Worm (Caenorhabditis elegans): ENCODE data around the gene F25E5.2.

Gene F25E5.2

DNA sequence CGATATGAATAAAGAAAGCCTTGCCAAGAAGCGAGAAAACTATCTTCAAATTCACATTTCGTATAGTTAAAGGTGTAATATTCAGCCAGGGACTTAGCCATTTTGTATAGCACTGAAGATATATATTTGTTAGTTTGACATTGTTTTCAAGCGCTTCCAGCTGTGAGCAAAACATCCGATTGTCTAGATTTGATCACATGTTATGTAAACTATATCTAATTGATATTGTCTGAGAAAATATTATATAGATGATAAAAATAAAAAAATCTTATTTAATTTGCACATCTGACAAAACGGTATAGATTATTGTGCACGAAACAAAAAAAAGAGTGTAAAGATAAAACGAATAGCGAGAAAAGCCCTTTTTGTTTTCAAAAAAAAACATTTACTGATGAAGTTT is 9.6 kb downstream of the F25E5.2 start, which contains the start of gene srh-89:
Gene srh-89 (minus strand): TSS at position 101 of the 400 bp plus-strand sequence.
- TF ChIP-seq fos-1 (tag; optimal IDR thresholded peaks at IDR 0.05) (no peak), elt-3 (tag; optimal IDR thresholded peaks at IDR 0.05) (no peak), nhr-76 (tag; optimal IDR thresholded peaks at IDR 0.05) (no peak), sea-2 (GFP tag; optimal IDR thresholded peaks at IDR 0.05) (no peak)

DNA sequence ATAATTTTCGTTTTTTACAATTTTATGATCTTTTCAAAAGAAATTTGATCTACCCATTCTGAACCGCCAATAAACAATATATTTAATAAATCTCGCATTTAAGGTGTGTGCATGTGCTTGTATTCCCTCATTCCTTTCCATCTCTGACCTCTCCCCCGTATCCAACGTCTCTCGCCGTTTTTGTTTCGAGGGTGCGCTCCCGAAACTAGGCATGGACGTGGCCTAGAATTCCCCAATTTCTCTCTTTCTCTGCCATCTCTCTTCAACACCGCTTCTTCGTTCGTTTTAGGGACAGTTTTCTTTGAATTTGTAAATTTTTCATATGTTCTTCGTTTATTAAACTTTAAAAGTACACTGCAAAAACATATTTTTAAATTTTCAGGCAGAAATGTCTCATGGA is 10.4 kb downstream of the F25E5.2 start, which contains the start of gene F25E5.1:
Gene F25E5.1 (plus strand): TSS at position 376 of the 400 bp plus-strand sequence.
- TF ChIP-seq mml-1 (tag; optimal IDR thresholded peaks at IDR 0.05) (no peak), daf-12 (tag; optimal IDR thresholded peaks at IDR 0.05) (no peak), ZK546.5 (tag; optimal IDR thresholded peaks at IDR 0.05) (no peak), ceh-9 (tag; optimal IDR thresholded peaks at IDR 0.05) (no peak), ama-1 (optimal IDR thresholded peaks at IDR 0.05) (no peak), ceh-82 (tag; optimal IDR thresholded peaks at IDR 0.05) (no peak), jun-1 (tag; optimal IDR thresholded peaks at IDR 0.05) (no peak), fkh-2 (tag; optimal IDR thresholded peaks at IDR 0.05) (no peak), hmg-11 (tag; optimal IDR thresholded peaks at IDR 0.05) (peak; percentile 80), pha-4 (tag; optimal IDR thresholded peaks at IDR 0.05) (no peak), tbx-2 (tag; optimal IDR thresholded peaks at IDR 0.05) (no peak), ztf-11 (tag; optimal IDR thresholded peaks at IDR 0.05) (no peak), nhr-237 (tag; optimal IDR thresholded peaks at IDR 0.05) (no peak), elt-1 (tag; optimal IDR thresholded peaks at IDR 0.05) (no peak), nhr-43 (tag; optimal IDR thresholded peaks at IDR 0.05; ENCODE audit: poor library complexity, severe bottlenecking) (peak; percentile 57), zag-1 (tag; optimal IDR thresholded peaks at IDR 0.05) (no peak), eor-1 (tag; optimal IDR thresholded peaks at IDR 0.05) (no peak), snpc-4 (tag; optimal IDR thresholded peaks at IDR 0.05) (peak; percentile 76), unc-39 (tag; optimal IDR thresholded peaks at IDR 0.05) (no peak), nhr-23 (tag; optimal IDR thresholded peaks at IDR 0.05) (no peak), nhr-25 (tag; optimal IDR thresholded peaks at IDR 0.05) (peak; percentile 65), aly-2 (tag; optimal IDR thresholded peaks at IDR 0.05) (no peak), egl-5 (tag; optimal IDR thresholded peaks at IDR 0.05) (peak; percentile 50), mdl-1 (tag; optimal IDR thresholded peaks at IDR 0.05) (no peak), fos-1 (tag; optimal IDR thresholded peaks at IDR 0.05) (no peak), nhr-28 (tag; optimal IDR thresholded peaks at IDR 0.05) (no peak), nhr-77 (tag; optimal IDR thresholded peaks at IDR 0.05) (no peak), nhr-11 (tag; optimal IDR thresholded peaks at IDR 0.05) (no peak), sea-2 (GFP tag; optimal IDR thresholded peaks at IDR 0.05) (no peak), nhr-76 (tag; optimal IDR thresholded peaks at IDR 0.05) (no peak), ztf-4 (tag; optimal IDR thresholded peaks at IDR 0.05) (no peak), nhr-12 (tag; optimal IDR thresholded peaks at IDR 0.05) (no peak), ceh-28 (tag; optimal IDR thresholded peaks at IDR 0.05) (no peak), lin-39 (tag; optimal IDR thresholded peaks at IDR 0.05) (no peak), skn-1 (tag; optimal IDR thresholded peaks at IDR 0.05) (no peak), lin-15B (tag; optimal IDR thresholded peaks at IDR 0.05) (peak; percentile 77), elt-2 (tag; optimal IDR thresholded peaks at IDR 0.05) (peak; percentile 40), pqm-1 (tag; optimal IDR thresholded peaks at IDR 0.05) (peak; percentile 39), lsy-12 (tag; optimal IDR thresholded peaks at IDR 0.05) (no peak), ceh-16 (tag; optimal IDR thresholded peaks at IDR 0.05) (no peak), R02D3.7 (tag; optimal IDR thresholded peaks at IDR 0.05) (no peak), nhr-67 (tag; optimal IDR thresholded peaks at IDR 0.05) (no peak), fkh-10 (GFP tag; optimal IDR thresholded peaks at IDR 0.05) (no peak), nfya-1 (tag; optimal IDR thresholded peaks at IDR 0.05; ENCODE audit: insufficient read depth) (peak; percentile 71), elt-3 (tag; optimal IDR thresholded peaks at IDR 0.05) (no peak), egl-27 (tag; optimal IDR thresholded peaks at IDR 0.05) (no peak), unc-62 (GFP tag; optimal IDR thresholded peaks at IDR 0.05) (no peak)

Data from whole organism, L3 larva.